Fruit fly (Drosophila melanogaster): ENCODE results near the gene yellow-f.

- no peak for TF ChIP-seq CG11617 (GFP tag; optimal IDR thresholded peaks at IDR 0.05)
- TF ChIP-seq cnc (optimal IDR thresholded peaks at IDR 0.05) = no peak
- no peak for TF ChIP-seq kay (GFP tag; ENCODE audit: borderline replicate concordance)
- no peak for TF ChIP-seq Hr96 (GFP tag; optimal IDR thresholded peaks at IDR 0.05)
- no peak for TF ChIP-seq CG33017 (tag; optimal IDR thresholded peaks at IDR 0.05)
- TF ChIP-seq tj (GFP tag; optimal IDR thresholded peaks at IDR 0.05) = no peak
- no peak for TF ChIP-seq CG1620 (GFP tag; optimal IDR thresholded peaks at IDR 0.05)
- no peak for TF ChIP-seq toe (GFP tag; optimal IDR thresholded peaks at IDR 0.05)
- no peak for TF ChIP-seq Clk (GFP tag; optimal IDR thresholded peaks at IDR 0.05)
- no peak for TF ChIP-seq pad (GFP tag; optimal IDR thresholded peaks at IDR 0.05)
- no peak for TF ChIP-seq bab1 (GFP tag; optimal IDR thresholded peaks at IDR 0.05)
Measured at dm6 chr3R:12995047-12995446, 2.0 kb upstream of the yellow-f start, which contains the start of gene yellow-f2.

Measured in whole organism, adult.